Worm (Caenorhabditis elegans) whole organism, L3 larva: ENCODE measurements around the gene Y82E9BL.19.

Source experiments
- R02D3.7 ChIP-seq: fragments of 150-350 bp; optimal IDR thresholded peaks from 2 replicates; lab custom pipeline; 2014; ENCODE audit warnings: missing biosample characterization, missing genetic modification characterization
- ZK546.5 ChIP-seq: sonication (generic microtip); optimal IDR thresholded peaks from 2 replicates; lab custom pipeline; 2017; ENCODE audit warnings: missing biosample characterization, missing genetic modification characterization
- ama-1 ChIP-seq: fragments of 150-350 bp; optimal IDR thresholded peaks from 2 replicates; lab custom pipeline; 2018
- ceh-16 ChIP-seq: sonication (generic microtip); optimal IDR thresholded peaks from 2 replicates; lab custom pipeline; 2017; ENCODE audit warnings: missing biosample characterization, missing genetic modification characterization
- ceh-28 ChIP-seq: fragments of 150-350 bp; optimal IDR thresholded peaks from 2 replicates; lab custom pipeline; 2014; ENCODE audit warnings: missing biosample characterization, missing genetic modification reagents, missing genetic modification characterization
- ceh-82 ChIP-seq: fragments of 150-350 bp; optimal IDR thresholded peaks from 2 replicates; lab custom pipeline; 2014; ENCODE audit warnings: missing biosample characterization, missing genetic modification characterization
- ceh-9 ChIP-seq: sonication (generic microtip); optimal IDR thresholded peaks from 2 replicates; lab custom pipeline; 2018; ENCODE audit warnings: missing biosample characterization, missing genetic modification characterization
- egl-27 ChIP-seq: sonication (generic microtip); optimal IDR thresholded peaks from 4 replicates; lab custom pipeline; 2017; ENCODE audit warnings: missing biosample characterization, missing genetic modification reagents, missing genetic modification characterization
- elt-1 ChIP-seq: fragments of 150-350 bp; optimal IDR thresholded peaks from 2 replicates; lab custom pipeline; 2014; ENCODE audit warnings: missing biosample characterization, missing genetic modification characterization
- elt-2 ChIP-seq: sonication (generic microtip); optimal IDR thresholded peaks from 2 replicates; lab custom pipeline; 2016; ENCODE audit warnings: missing genetic modification reagents, mild to moderate bottlenecking, missing genetic modification characterization, missing compliant biosample characterization
- eor-1 ChIP-seq, 2 experiments: fragments of 150-350 bp; optimal IDR thresholded peaks; 2 replicates each; lab custom pipeline; 2014 to 2018; ENCODE audit warnings: missing biosample characterization in 2 of 2, missing genetic modification characterization in 2 of 2
- fkh-10 ChIP-seq: sonication (generic microtip); optimal IDR thresholded peaks from 2 replicates; lab custom pipeline; 2017; ENCODE audit warnings: missing biosample characterization, missing genetic modification reagents, missing genetic modification characterization
- fos-1 ChIP-seq: fragments of 150-350 bp; optimal IDR thresholded peaks from 2 replicates; lab custom pipeline; 2014; ENCODE audit warnings: missing biosample characterization, missing genetic modification characterization
- hmg-11 ChIP-seq: sonication (generic microtip); optimal IDR thresholded peaks from 2 replicates; lab custom pipeline; 2016; ENCODE audit warnings: missing genetic modification characterization, missing compliant biosample characterization
- jun-1 ChIP-seq: fragments of 150-350 bp; optimal IDR thresholded peaks from 2 replicates; lab custom pipeline; 2014; ENCODE audit warnings: missing biosample characterization, missing genetic modification reagents, missing genetic modification characterization
- lsy-12 ChIP-seq: sonication (generic microtip); optimal IDR thresholded peaks from 2 replicates; lab custom pipeline; 2016; ENCODE audit warnings: mild to moderate bottlenecking, missing genetic modification characterization, missing compliant biosample characterization
- mdl-1 ChIP-seq: fragments of 150-350 bp; optimal IDR thresholded peaks from 2 replicates; lab custom pipeline; 2014; ENCODE audit warnings: missing biosample characterization, missing genetic modification characterization
- mml-1 ChIP-seq: fragments of 150-350 bp; sonication (generic microtip); optimal IDR thresholded peaks from 3 replicates; lab custom pipeline; 2014; ENCODE audit warnings: missing biosample characterization, missing genetic modification characterization
- nfya-1 ChIP-seq: sonication (generic microtip); optimal IDR thresholded peaks from 2 replicates; lab custom pipeline; 2017; ENCODE audit warnings: missing genetic modification characterization, mild to moderate bottlenecking, missing compliant biosample characterization, antibody characterized with exemption, moderate library complexity; ENCODE audit not compliant: insufficient read depth
- nhr-11 ChIP-seq: fragments of 150-350 bp; optimal IDR thresholded peaks from 2 replicates; lab custom pipeline; 2014; ENCODE audit warnings: missing biosample characterization, missing genetic modification characterization
- nhr-12 ChIP-seq: fragments of 150-350 bp; optimal IDR thresholded peaks from 2 replicates; lab custom pipeline; 2014; ENCODE audit warnings: missing biosample characterization, missing genetic modification characterization
- nhr-23 ChIP-seq: fragments of 150-350 bp; optimal IDR thresholded peaks from 2 replicates; lab custom pipeline; 2014; ENCODE audit warnings: missing biosample characterization, missing genetic modification reagents, missing genetic modification characterization
- nhr-25 ChIP-seq: sonication (generic microtip); optimal IDR thresholded peaks from 2 replicates; lab custom pipeline; 2017; ENCODE audit warnings: missing biosample characterization, missing genetic modification characterization
- nhr-28 ChIP-seq: fragments of 150-350 bp; optimal IDR thresholded peaks from 2 replicates; lab custom pipeline; 2014; ENCODE audit warnings: missing biosample characterization, missing genetic modification characterization
- nhr-43 ChIP-seq: sonication (generic microtip); optimal IDR thresholded peaks from 2 replicates; lab custom pipeline; 2016; ENCODE audit warnings: mild to moderate bottlenecking, missing genetic modification characterization, missing compliant biosample characterization; ENCODE audit not compliant: poor library complexity, severe bottlenecking
- nhr-76 ChIP-seq: fragments of 150-350 bp; sonication (generic microtip); optimal IDR thresholded peaks from 5 replicates; lab custom pipeline; 2014; ENCODE audit warnings: missing biosample characterization, missing genetic modification characterization
- nhr-77 ChIP-seq: fragments of 150-350 bp; optimal IDR thresholded peaks from 2 replicates; lab custom pipeline; 2014; ENCODE audit warnings: missing biosample characterization, missing genetic modification characterization
- pqm-1 ChIP-seq: fragments of 150-350 bp; optimal IDR thresholded peaks from 2 replicates; lab custom pipeline; 2017; ENCODE audit warnings: missing biosample characterization, missing genetic modification characterization, inconsistent platforms
- sea-2 ChIP-seq: fragments of 150-350 bp; sonication (generic microtip); optimal IDR thresholded peaks from 4 replicates; lab custom pipeline; 2014; ENCODE audit warnings: missing biosample characterization, missing genetic modification reagents, missing genetic modification characterization
- skn-1 ChIP-seq: fragments of 150-350 bp; optimal IDR thresholded peaks from 2 replicates; lab custom pipeline; 2014; ENCODE audit warnings: missing biosample characterization, missing genetic modification characterization
- snpc-4 ChIP-seq: fragments of 150-350 bp; optimal IDR thresholded peaks from 2 replicates; lab custom pipeline; 2014; ENCODE audit warnings: missing biosample characterization, missing genetic modification characterization
- tbx-2 ChIP-seq: sonication (generic microtip); optimal IDR thresholded peaks from 2 replicates; lab custom pipeline; 2016; ENCODE audit warnings: mild to moderate bottlenecking, missing genetic modification characterization, missing compliant biosample characterization
- unc-39 ChIP-seq: sonication (generic microtip); optimal IDR thresholded peaks from 4 replicates; lab custom pipeline; 2017; ENCODE audit warnings: missing biosample characterization, missing genetic modification characterization
- ztf-4 ChIP-seq: fragments of 150-350 bp; optimal IDR thresholded peaks from 2 replicates; lab custom pipeline; 2014; ENCODE audit warnings: missing biosample characterization, missing genetic modification characterization

Y82E9BL.19 gene

ce11 chrIII:1349313-1349712, 17.5 kb downstream of the Y82E9BL.19 start, which contains the start of gene fbxa-25:
Gene fbxa-25, minus strand, starts transcription at chrIII:1349450.
- TF ChIP-seq elt-2 (tag; lab: Kevin White, UChicago) (peak; percentile 38), ztf-4 (tag; lab: Kevin White, UChicago) (no peak)

- TF ChIP-seq sea-2 (GFP tag; lab: Kevin White, UChicago) (no peak), fkh-10 (GFP tag; lab: Kevin White, UChicago) (no peak), fos-1 (tag; lab: Kevin White, UChicago) (no peak), nhr-11 (tag; lab: Kevin White, UChicago) (no peak), ceh-28 (tag; lab: Kevin White, UChicago) (no peak), egl-27 (tag; lab: Kevin White, UChicago) (no peak), elt-1 (tag; lab: Kevin White, UChicago) (no peak), ceh-82 (tag; lab: Kevin White, UChicago) (no peak), ZK546.5 (tag; lab: Kevin White, UChicago) (no peak), unc-39 (tag; lab: Kevin White, UChicago) (no peak), nhr-12 (tag; lab: Kevin White, UChicago) (no peak), hmg-11 (no peak), ztf-4 (tag; lab: Kevin White, UChicago) (no peak), nhr-25 (no peak), jun-1 (tag; lab: Kevin White, UChicago) (no peak), mml-1 (tag; lab: Kevin White, UChicago) (no peak), nhr-28 (tag; lab: Kevin White, UChicago) (no peak), mdl-1 (tag; lab: Kevin White, UChicago) (no peak), ceh-16 (tag; lab: Kevin White, UChicago) (no peak)
Measured at ce11 chrIII:1350745-1351144, 18.9 kb downstream of the Y82E9BL.19 start, which contains the start of gene Y82E9BL.3. Gene Y82E9BL.3, minus strand, starts transcription at chrIII:1350845.

DNA sequence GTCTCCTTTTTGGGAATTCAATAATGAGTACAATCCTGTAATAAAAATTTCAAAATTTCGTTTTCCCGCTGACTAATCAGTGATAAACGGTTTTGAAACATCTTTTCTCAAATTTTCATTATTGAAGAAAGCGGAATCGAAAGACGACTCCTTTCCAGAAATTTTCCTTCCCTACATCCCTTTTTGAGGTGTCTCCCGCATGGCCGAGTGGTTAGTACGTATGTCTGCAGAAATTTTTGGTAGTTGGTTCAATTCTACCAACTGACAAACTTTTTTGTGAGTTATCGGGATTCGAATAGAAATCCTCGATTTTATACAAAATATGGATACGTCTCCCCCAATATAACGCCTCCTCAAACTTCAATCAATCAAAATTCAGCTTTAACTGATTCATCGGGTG, 22.7 kb downstream of the Y82E9BL.19 start:
- TF ChIP-seq tbx-2 (no peak), lsy-12 (tag; lab: Kevin White, UChicago) (no peak), snpc-4 (tag; lab: Kevin White, UChicago) (no peak), nhr-23 (no peak), nhr-11 (tag; lab: Kevin White, UChicago) (no peak), fos-1 (tag; lab: Kevin White, UChicago) (no peak), nhr-76 (tag; lab: Kevin White, UChicago) (no peak), fkh-10 (GFP tag; lab: Kevin White, UChicago) (no peak), nfya-1 (tag; lab: Kevin White, UChicago) (no peak), ztf-4 (tag; lab: Kevin White, UChicago) (no peak), ZK546.5 (tag; lab: Kevin White, UChicago) (no peak), ceh-28 (tag; lab: Kevin White, UChicago) (no peak), pqm-1 (tag; lab: Kevin White, UChicago) (no peak), sea-2 (GFP tag; lab: Kevin White, UChicago) (no peak), R02D3.7 (no peak), nhr-12 (tag; lab: Kevin White, UChicago) (no peak), skn-1 (tag; lab: Kevin White, UChicago) (no peak)

DNA sequence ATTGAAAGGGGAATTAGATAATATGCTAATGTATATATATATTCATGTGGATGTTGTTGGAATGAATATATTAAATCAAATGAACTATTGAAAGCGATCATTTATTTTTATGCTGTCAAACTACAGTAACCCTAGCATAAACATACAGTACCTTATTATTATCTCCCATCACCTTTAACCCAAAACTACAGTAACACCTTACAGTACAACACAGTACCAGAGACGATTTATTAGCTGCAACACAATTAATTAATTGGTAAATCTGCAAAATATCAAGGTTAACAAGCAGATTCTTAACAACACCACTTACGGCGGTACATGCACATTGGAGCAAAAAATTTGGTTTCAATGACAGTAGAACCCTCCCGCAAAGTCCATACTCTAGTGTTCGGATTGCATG, 23.5 kb downstream of the Y82E9BL.19 start, which contains the start of gene Y82E9BL.1:
TSS of gene Y82E9BL.1 (minus strand) at position 101 of the 400 bp plus-strand sequence.
- TF ChIP-seq ceh-9 (no peak), nhr-23 (no peak), mml-1 (tag; lab: Kevin White, UChicago) (no peak), ama-1 (lab: Kevin White, UChicago) (no peak), R02D3.7 (no peak), jun-1 (tag; lab: Kevin White, UChicago) (no peak), nhr-76 (tag; lab: Kevin White, UChicago) (no peak), nhr-43 (tag; lab: Kevin White, UChicago) (no peak), tbx-2 (no peak), nhr-25 (no peak), elt-1 (tag; lab: Kevin White, UChicago) (no peak), eor-1 (tag; optimal IDR thresholded peaks at IDR 0.05; lab: Kevin White, UChicago) (no peak), snpc-4 (tag; lab: Kevin White, UChicago) (no peak), sea-2 (GFP tag; lab: Kevin White, UChicago) (no peak), nhr-77 (no peak)
